Fruit fly (Drosophila melanogaster) whole organism, wandering third instar larva: ENCODE measurements around the gene CG13039.

Experiments
- Abd-B ChIP-seq: fragments of >200 bp; optimal IDR thresholded peaks from 2 replicates; lab custom pipeline; 2017; ENCODE audit warnings: missing biosample characterization, missing genetic modification characterization
- CG32264 ChIP-seq: fragments of 200-800 bp; sonication (Bioruptor generic); optimal IDR thresholded peaks from 2 replicates; lab custom pipeline; 2016; ENCODE audit warnings: missing biosample characterization, missing genetic modification characterization
- CG9705 ChIP-seq: fragments of 200-800 bp; sonication (Bioruptor generic); optimal IDR thresholded peaks from 2 replicates; lab custom pipeline; 2018; ENCODE audit warnings: missing biosample characterization, mild to moderate bottlenecking, missing genetic modification characterization
- CrebA ChIP-seq: fragments of 200-800 bp; sonication (Bioruptor generic); optimal IDR thresholded peaks from 2 replicates; lab custom pipeline; 2016; ENCODE audit warnings: missing biosample characterization, mild to moderate bottlenecking, missing genetic modification characterization, borderline replicate concordance
- Dfd ChIP-seq: fragments of >200 bp; optimal IDR thresholded peaks from 2 replicates; lab custom pipeline; 2017; ENCODE audit warnings: missing biosample characterization, missing genetic modification characterization
- Dif ChIP-seq: fragments of 200-275, 200-300 bp; sonication (Bioruptor generic); optimal IDR thresholded peaks from 2 replicates; lab custom pipeline; 2018; ENCODE audit warnings: missing biosample characterization, missing genetic modification characterization; ENCODE audit not compliant: partially characterized antibody
- GATAd ChIP-seq: sonication (Bioruptor generic); optimal IDR thresholded peaks from 2 replicates; lab custom pipeline; 2016; ENCODE audit warnings: missing biosample characterization, missing genetic modification characterization
- HLH106 ChIP-seq: fragments of 200-800 bp; optimal IDR thresholded peaks from 3 replicates; lab custom pipeline; 2019; ENCODE audit warnings: missing biosample characterization, mild to moderate bottlenecking, missing genetic modification characterization, moderate library complexity
- Hnf4 ChIP-seq: fragments of 200-800 bp; sonication (Bioruptor generic); optimal IDR thresholded peaks from 2 replicates; lab custom pipeline; 2016; ENCODE audit warnings: missing biosample characterization, mild to moderate bottlenecking, missing genetic modification characterization
- Hr78 ChIP-seq: fragments of >200 bp; optimal IDR thresholded peaks from 2 replicates; lab custom pipeline; 2017; ENCODE audit warnings: missing biosample characterization, missing genetic modification characterization
- Hr83 ChIP-seq: fragments of 200-300 bp; sonication (Bioruptor generic); optimal IDR thresholded peaks from 2 replicates; lab custom pipeline; 2016; ENCODE audit warnings: missing biosample characterization, mild to moderate bottlenecking, missing genetic modification characterization, moderate library complexity; ENCODE audit not compliant: poor library complexity, severe bottlenecking
- Jra ChIP-seq: sonication (Bioruptor generic); optimal IDR thresholded peaks from 2 replicates; lab custom pipeline; 2016; ENCODE audit warnings: missing biosample characterization, missing genetic modification characterization
- Mio ChIP-seq: sonication (Bioruptor generic); optimal IDR thresholded peaks from 2 replicates; lab custom pipeline; 2016; ENCODE audit warnings: missing biosample characterization, missing genetic modification characterization
- Myc ChIP-seq: fragments of >200 bp; optimal IDR thresholded peaks from 2 replicates; lab custom pipeline; 2017
- N ChIP-seq: fragments of >200 bp; optimal IDR thresholded peaks from 2 replicates; lab custom pipeline; 2018; ENCODE audit warnings: missing biosample characterization, missing external identifiers, missing genetic modification characterization
- OdsH ChIP-seq: fragments of 200-800 bp; sonication (Bioruptor generic); optimal IDR thresholded peaks from 2 replicates; lab custom pipeline; 2016; ENCODE audit warnings: missing biosample characterization, mild to moderate bottlenecking, missing genetic modification characterization
- Rel ChIP-seq, 2 experiments: fragments of 200-800 bp; sonication (Bioruptor generic) in 1 of 2; optimal IDR thresholded peaks; 2 replicates in 1 of 2; 3 replicates in 1 of 2; lab custom pipeline; 2016 to 2019; ENCODE audit warnings: mild to moderate bottlenecking in 2 of 2, missing biosample characterization in 2 of 2, missing genetic modification characterization in 2 of 2, moderate library complexity in 1 of 2
- Sp1 ChIP-seq: fragments of 200-800 bp; sonication (Bioruptor generic); optimal IDR thresholded peaks from 3 replicates; lab custom pipeline; 2019; ENCODE audit warnings: missing biosample characterization, mild to moderate bottlenecking, missing genetic modification characterization, moderate library complexity
- Vsx2 ChIP-seq: fragments of 200-300, 225-300 bp; sonication (Bioruptor generic); optimal IDR thresholded peaks from 2 replicates; lab custom pipeline; 2018; ENCODE audit warnings: missing biosample characterization, missing genetic modification characterization; ENCODE audit not compliant: partially characterized antibody
- br ChIP-seq: fragments of 200-800 bp; sonication (Bioruptor generic); optimal IDR thresholded peaks from 2 replicates; lab custom pipeline; 2016; ENCODE audit warnings: missing biosample characterization, missing genetic modification characterization
- brk ChIP-seq: fragments of 200-800 bp; sonication (Bioruptor generic); optimal IDR thresholded peaks from 2 replicates; lab custom pipeline; 2016; ENCODE audit warnings: missing biosample characterization, mild to moderate bottlenecking, missing genetic modification characterization
- dl ChIP-seq, 2 experiments: fragments of 175-275, 200-275 bp in 1 of 2; fragments of 200-275 bp in 1 of 2; sonication (Bioruptor generic); optimal IDR thresholded peaks; lab custom pipeline; 2018; ENCODE audit warnings: mild to moderate bottlenecking in 2 of 2, missing biosample characterization in 2 of 2, missing genetic modification characterization in 2 of 2, moderate library complexity in 2 of 2; ENCODE audit not compliant: partially characterized antibody in 2 of 2, insufficient read depth in 1 of 2
- dmrt93B ChIP-seq: fragments of 200-800 bp; sonication (Bioruptor generic); optimal IDR thresholded peaks from 2 replicates; lab custom pipeline; 2018; ENCODE audit warnings: missing biosample characterization, mild to moderate bottlenecking, missing genetic modification characterization
- dsf ChIP-seq: sonication (Bioruptor generic); optimal IDR thresholded peaks from 2 replicates; lab custom pipeline; 2016; ENCODE audit warnings: missing biosample characterization, missing genetic modification characterization, borderline replicate concordance
- ey ChIP-seq: fragments of 200-800 bp; sonication (Bioruptor generic); optimal IDR thresholded peaks from 2 replicates; lab custom pipeline; 2016; ENCODE audit warnings: missing biosample characterization, missing genetic modification characterization
- foxo ChIP-seq, 2 experiments: fragments of 200-800 bp; sonication (Bioruptor generic); optimal IDR thresholded peaks; 2 replicates in 1 of 2; 3 replicates in 1 of 2; lab custom pipeline; 2016 to 2017; ENCODE audit warnings: missing biosample characterization in 2 of 2, missing genetic modification characterization in 2 of 2
- fru ChIP-seq: fragments of 200-800 bp; sonication (Bioruptor generic); optimal IDR thresholded peaks from 3 replicates; lab custom pipeline; 2016; ENCODE audit warnings: missing biosample characterization, mild to moderate bottlenecking, missing genetic modification characterization
- h ChIP-seq: fragments of 200-800 bp; sonication (Bioruptor generic); optimal IDR thresholded peaks from 3 replicates; lab custom pipeline; 2016; ENCODE audit warnings: missing biosample characterization, mild to moderate bottlenecking, missing genetic modification characterization
- jim ChIP-seq: fragments of 175-275, 200-325 bp; sonication (Bioruptor generic); optimal IDR thresholded peaks from 2 replicates; lab custom pipeline; 2016; ENCODE audit warnings: missing biosample characterization, mild to moderate bottlenecking, missing genetic modification characterization
- lola ChIP-seq: fragments of >200 bp; optimal IDR thresholded peaks from 2 replicates; lab custom pipeline; 2017; ENCODE audit warnings: missing biosample characterization, missing genetic modification characterization
- pan ChIP-seq: fragments of >200 bp; optimal IDR thresholded peaks from 2 replicates; lab custom pipeline; 2017
- psq ChIP-seq: fragments of 200-800 bp; sonication (Bioruptor generic); optimal IDR thresholded peaks from 3 replicates; lab custom pipeline; 2017; ENCODE audit warnings: missing biosample characterization, mild to moderate bottlenecking, missing genetic modification characterization, moderate library complexity
- rgr ChIP-seq: fragments of 200-800 bp; sonication (Bioruptor generic); optimal IDR thresholded peaks from 3 replicates; lab custom pipeline; 2016; ENCODE audit warnings: missing biosample characterization, mild to moderate bottlenecking, missing genetic modification characterization
- sage ChIP-seq: fragments of 200-800 bp; sonication (Bioruptor generic); optimal IDR thresholded peaks from 2 replicates; lab custom pipeline; 2016; ENCODE audit warnings: missing biosample characterization, mild to moderate bottlenecking, missing genetic modification characterization
- sv ChIP-seq: fragments of 200-800 bp; sonication (Bioruptor generic); optimal IDR thresholded peaks from 3 replicates; lab custom pipeline; 2016; ENCODE audit warnings: missing biosample characterization, missing genetic modification characterization
- tai ChIP-seq: sonication (Bioruptor generic); optimal IDR thresholded peaks from 2 replicates; lab custom pipeline; 2016; ENCODE audit warnings: missing biosample characterization, missing genetic modification characterization
- usp ChIP-seq: fragments of >200 bp; optimal IDR thresholded peaks from 2 replicates; lab custom pipeline; 2017; ENCODE audit warnings: missing biosample characterization, missing genetic modification characterization
- woc ChIP-seq: sonication (Bioruptor generic); optimal IDR thresholded peaks from 2 replicates; lab custom pipeline; 2016; ENCODE audit warnings: missing biosample characterization, mild to moderate bottlenecking, missing genetic modification characterization

CG13039 gene

DNA sequence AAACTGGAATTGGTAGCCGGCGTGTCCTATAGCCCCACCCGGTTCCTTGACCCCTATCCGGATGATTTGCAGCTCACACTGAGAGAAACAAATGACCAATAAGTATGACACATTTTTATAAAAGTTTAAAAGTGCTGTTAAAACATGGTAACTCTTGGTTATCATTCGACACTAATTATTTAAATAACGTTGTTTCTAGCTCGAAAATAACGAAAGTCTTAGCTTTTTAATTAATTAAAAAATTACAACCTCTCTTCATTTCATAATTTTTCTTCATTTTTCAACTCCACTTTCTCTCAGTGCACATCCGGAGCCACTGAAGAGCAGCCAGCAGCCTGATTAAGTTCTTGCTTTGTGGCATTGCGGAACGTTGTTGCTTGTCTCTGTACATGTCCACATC, 37.6 kb upstream of the CG13039 start:
- TF ChIP-seq Vsx2 (GFP tag; lab: Kevin White, UChicago) = no peak
- TF ChIP-seq Rel (GFP tag; optimal IDR thresholded peaks at IDR 0.05; lab: Kevin White, UChicago) = no peak
- TF ChIP-seq Rel (tag; optimal IDR thresholded peaks at IDR 0.05; lab: Kevin White, UChicago) = no peak
- no peak for TF ChIP-seq tai
- TF ChIP-seq fru (GFP tag; lab: Kevin White, UChicago) = peak; percentile 81
- peak; percentile 69 for TF ChIP-seq ey (GFP tag; lab: Kevin White, UChicago)
- no peak for TF ChIP-seq CrebA
- TF ChIP-seq Abd-B (GFP tag; lab: Kevin White, UChicago) = no peak
- peak; percentile 73 for TF ChIP-seq br (GFP tag; lab: Kevin White, UChicago)
- TF ChIP-seq dsf (GFP tag; lab: Kevin White, UChicago) = no peak
- no peak for TF ChIP-seq Dfd (GFP tag; lab: Kevin White, UChicago)
- no peak for TF ChIP-seq Hr78
- no peak for TF ChIP-seq Mio (GFP tag; lab: Kevin White, UChicago)
- peak; percentile 39 for TF ChIP-seq CG9705 (GFP tag; lab: Kevin White, UChicago)
- no peak for TF ChIP-seq Jra (GFP tag; lab: Kevin White, UChicago)
- no peak for TF ChIP-seq Hr83 (GFP tag; lab: Kevin White, UChicago)
- TF ChIP-seq Hnf4 (GFP tag; lab: Kevin White, UChicago) = peak; percentile 65
- peak; percentile 25 for TF ChIP-seq CG32264 (GFP tag; lab: Kevin White, UChicago)
- no peak for TF ChIP-seq N (GFP tag; lab: Kevin White, UChicago)
- peak; percentile 78 for TF ChIP-seq Sp1 (GFP tag; lab: Kevin White, UChicago)
- no peak for TF ChIP-seq jim (GFP tag; lab: Kevin White, UChicago)
- TF ChIP-seq psq (GFP tag; lab: Kevin White, UChicago) = peak; percentile 66
- peak; percentile 67 for TF ChIP-seq woc (GFP tag; lab: Kevin White, UChicago)
- TF ChIP-seq sage (GFP tag; lab: Kevin White, UChicago) = no peak
- TF ChIP-seq usp (GFP tag; lab: Kevin White, UChicago) = no peak
- peak; percentile 70 for TF ChIP-seq rgr
- peak; percentile 81 for TF ChIP-seq OdsH (GFP tag; lab: Kevin White, UChicago)
- peak; percentile 56 for TF ChIP-seq dmrt93B (GFP tag; lab: Kevin White, UChicago)
- no peak for TF ChIP-seq Dif (GFP tag; lab: Kevin White, UChicago)
- TF ChIP-seq sv (GFP tag; lab: Kevin White, UChicago) = no peak
- TF ChIP-seq foxo (GFP tag; optimal IDR thresholded peaks at IDR 0.05; lab: Kevin White, UChicago) = peak in 1 of 2 experiments; percentile 78
- TF ChIP-seq GATAd (GFP tag; lab: Kevin White, UChicago) = no peak
- TF ChIP-seq pan (lab: Kevin White, UChicago) = no peak
- peak; percentile 83 for TF ChIP-seq h
- TF ChIP-seq brk (GFP tag; lab: Kevin White, UChicago) = peak; percentile 27
- no peak for TF ChIP-seq lola (GFP tag; lab: Kevin White, UChicago)
- peak; percentile 82 for TF ChIP-seq HLH106 (tag; lab: Kevin White, UChicago)
- TF ChIP-seq dl (GFP tag; optimal IDR thresholded peaks at IDR 0.05; lab: Kevin White, UChicago; ENCODE audit: insufficient read depth in 1 of 2, partially characterized antibody in 2 of 2) = no peak
- no peak for TF ChIP-seq Myc (lab: Kevin White, UChicago)
- TF ChIP-seq, all 38 proteins: peak for 16

DNA sequence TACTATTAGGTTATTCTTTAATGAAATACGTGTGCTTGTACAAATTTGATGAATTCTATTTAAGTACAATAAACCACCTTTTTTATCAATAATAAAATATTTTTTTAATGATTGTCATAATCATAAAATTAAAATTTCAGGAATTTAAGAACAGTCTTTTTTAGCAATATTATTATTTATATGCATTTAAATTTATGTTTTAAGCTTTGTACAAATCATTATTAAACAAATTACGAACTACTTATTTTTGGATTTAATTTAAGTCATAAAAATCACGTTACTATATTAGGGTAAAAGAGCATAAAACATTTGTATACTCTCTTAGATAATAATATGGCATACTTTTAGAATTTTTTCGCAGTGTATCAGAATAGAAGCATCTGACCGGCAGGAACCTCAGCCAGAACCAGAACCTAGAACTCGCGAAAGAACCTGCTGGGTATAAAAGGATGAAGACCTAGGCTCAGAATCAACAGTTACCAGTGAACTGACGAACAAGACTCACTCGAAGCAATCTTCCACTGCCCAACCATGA, 35.6 kb upstream of the CG13039 start, which contains the start of gene Cpr72Ea:
TSS of gene Cpr72Ea (plus strand) at position 485 of the 535 bp plus-strand sequence.
- TF ChIP-seq rgr (no peak), CrebA (no peak), h (no peak), HLH106 (tag; lab: Kevin White, UChicago) (no peak), Hr78 (no peak), CG9705 (GFP tag; lab: Kevin White, UChicago) (no peak)
